Worm (Caenorhabditis elegans) whole organism, early embryonic: Measurements from ENCODE around the gene cdd-2.

Source experiments
- ama-1 ChIP-seq: fragments of 150-350 bp; optimal IDR thresholded peaks from 2 replicates; lab custom pipeline; 2014
- ets-7 ChIP-seq: sonication (generic microtip); optimal IDR thresholded peaks from 2 replicates; lab custom pipeline; 2016; ENCODE audit warnings: missing genotype, missing genetic modification characterization, missing compliant biosample characterization
- hmg-4 ChIP-seq: fragments of 200-800 bp; sonication (Bioruptor generic); optimal IDR thresholded peaks from 2 replicates; lab custom pipeline; 2018; ENCODE audit warnings: mild to moderate bottlenecking, missing genetic modification characterization, missing compliant biosample characterization
- hnd-1 ChIP-seq: sonication (generic microtip); optimal IDR thresholded peaks from 2 replicates; lab custom pipeline; 2016; ENCODE audit warnings: missing genetic modification characterization, missing compliant biosample characterization

ce11 chrIV:7542485-7543001, 5.2 kb downstream of the cdd-2 start, which contains the start of gene R05G6.10:
- TF ChIP-seq ets-7 (tag; lab: Kevin White, UChicago) (no peak), hnd-1 (no peak), hmg-4 (GFP tag; lab: Kevin White, UChicago) (no peak), ama-1 (lab: Kevin White, UChicago) (no peak)
